Worm (Caenorhabditis elegans) whole organism, L1 larva: ENCODE measurements around the gene F16B4.5.

ENCODE experiments used
- ceh-82 ChIP-seq, 3 experiments: fragments of 150-350 bp in 1 of 3; sonication (generic microtip) in 2 of 3; optimal IDR thresholded peaks; 2 replicates each; lab custom pipeline; 2014 to 2017; ENCODE audit warnings: missing biosample characterization in 3 of 3, missing genetic modification characterization in 3 of 3
- fkh-10 ChIP-seq: sonication (generic microtip); optimal IDR thresholded peaks from 2 replicates; lab custom pipeline; 2017; ENCODE audit warnings: missing biosample characterization, missing genetic modification reagents, missing genetic modification characterization
- mef-2 ChIP-seq: fragments of 150-350 bp; optimal IDR thresholded peaks from 2 replicates; lab custom pipeline; 2014; ENCODE audit warnings: missing biosample characterization, missing genetic modification characterization

- TF ChIP-seq mef-2 (tag; lab: Kevin White, UChicago) (no peak), ceh-82 (tag; optimal IDR thresholded peaks at IDR 0.05; lab: Kevin White, UChicago) (no peak), fkh-10 (GFP tag; lab: Kevin White, UChicago) (no peak)
Measured at ce11 chrV:1600561-1601088, 12.4 kb downstream of the F16B4.5 start, which contains the start of gene F16B4.2.
